Fruit fly (Drosophila melanogaster) whole organism, embryonic: ENCODE measurements around the gene CG11723.
A peak's percentile ranks its signal among the peaks of the same experiment; 100 is the strongest.

ENCODE experiments used
- Abd-B ChIP-seq: fragments of 200-800 bp; sonication (Bioruptor generic); optimal IDR thresholded peaks from 2 replicates; lab custom pipeline; 2018; ENCODE audit warnings: missing biosample characterization, mild to moderate bottlenecking, missing genetic modification characterization, moderate library complexity
- Blimp-1 ChIP-seq: fragments of 200-800 bp; sonication (Bioruptor generic); optimal IDR thresholded peaks from 3 replicates; lab custom pipeline; 2018; ENCODE audit warnings: missing biosample characterization, missing genetic modification characterization, mild to moderate bottlenecking, moderate library complexity, missing genetic modification reagents
- Bteb2 ChIP-seq: fragments of 200-800 bp; sonication (Bioruptor generic); optimal IDR thresholded peaks from 2 replicates; lab custom pipeline; 2016; ENCODE audit warnings: missing biosample characterization, missing genetic modification characterization
- CG10431 ChIP-seq: fragments of 200-800 bp; sonication (Bioruptor generic); optimal IDR thresholded peaks from 3 replicates; lab custom pipeline; 2018; ENCODE audit warnings: missing biosample characterization, mild to moderate bottlenecking, missing genetic modification characterization
- CG11723 ChIP-seq: fragments of 200-800 bp; sonication (Bioruptor generic); optimal IDR thresholded peaks from 2 replicates; lab custom pipeline; 2017; ENCODE audit warnings: missing biosample characterization, mild to moderate bottlenecking, missing genetic modification characterization
- CG12155 ChIP-seq: fragments of 200-800 bp; sonication (Bioruptor generic); optimal IDR thresholded peaks from 3 replicates; lab custom pipeline; 2016; ENCODE audit warnings: missing biosample characterization, missing genetic modification characterization
- CG12299 ChIP-seq: fragments of 200-800 bp; sonication (Bioruptor generic); optimal IDR thresholded peaks from 2 replicates; lab custom pipeline; 2018; ENCODE audit warnings: missing biosample characterization, mild to moderate bottlenecking, missing genetic modification characterization
- CG12744 ChIP-seq: fragments of 200-800 bp; sonication (Bioruptor generic); optimal IDR thresholded peaks from 2 replicates; lab custom pipeline; 2016; ENCODE audit warnings: missing biosample characterization, missing genetic modification characterization
- CG14710 ChIP-seq: fragments of 200-800 bp; sonication (Bioruptor generic); optimal IDR thresholded peaks from 3 replicates; lab custom pipeline; 2019; ENCODE audit warnings: missing biosample characterization, mild to moderate bottlenecking, missing genetic modification characterization, moderate library complexity
- CG14860 ChIP-seq: fragments of 200-800 bp; sonication (Bioruptor generic); IDR thresholded peaks from 3 replicates; pipeline ENCODE4 v1.3.6; 2022; ENCODE audit warnings: missing biosample characterization, missing genetic modification characterization; ENCODE audit not compliant: partially characterized antibody
- CG15269 ChIP-seq: fragments of 200-800 bp; sonication (Bioruptor generic); optimal IDR thresholded peaks from 2 replicates; lab custom pipeline; 2018; ENCODE audit warnings: missing biosample characterization, mild to moderate bottlenecking, missing genetic modification characterization, moderate library complexity
- CG16815 ChIP-seq: fragments of 200-800 bp; sonication (Bioruptor generic); optimal IDR thresholded peaks from 3 replicates; lab custom pipeline; 2017; ENCODE audit warnings: missing biosample characterization, mild to moderate bottlenecking, missing genetic modification characterization
- CG2120 ChIP-seq: fragments of 200-800 bp; sonication (Bioruptor generic); optimal IDR thresholded peaks from 3 replicates; lab custom pipeline; 2016; ENCODE audit warnings: missing biosample characterization, missing genetic modification characterization
- CG2129 ChIP-seq: fragments of 200-800 bp; sonication (Bioruptor generic); IDR thresholded peaks from 2 replicates; pipeline ENCODE4 v1.3.6; 2022; ENCODE audit warnings: missing biosample characterization, missing genetic modification characterization; ENCODE audit not compliant: partially characterized antibody
- CG34376 ChIP-seq: fragments of 200-800 bp; sonication (Bioruptor generic); optimal IDR thresholded peaks from 2 replicates; lab custom pipeline; 2018; ENCODE audit warnings: missing biosample characterization, mild to moderate bottlenecking, missing genetic modification characterization
- CG34422 ChIP-seq: fragments of 200-800 bp; sonication (Bioruptor generic); IDR thresholded peaks from 3 replicates; pipeline ENCODE4 v1.3.6; 2022; ENCODE audit warnings: missing biosample characterization, missing genetic modification characterization
- CG3726 ChIP-seq: fragments of 200-800 bp; sonication (Bioruptor generic); IDR thresholded peaks from 3 replicates; pipeline ENCODE4, ENCODE4 v1.3.6; 2022; ENCODE audit warnings: missing biosample characterization, missing genetic modification characterization
- CG5245 ChIP-seq: fragments of 200-800 bp; sonication (Bioruptor generic); optimal IDR thresholded peaks from 3 replicates; lab custom pipeline; 2016; ENCODE audit warnings: missing biosample characterization, missing genetic modification characterization
- CG6175 ChIP-seq: fragments of 200-800 bp; sonication (Bioruptor generic); IDR thresholded peaks from 3 replicates; pipeline ENCODE4 v1.3.6; 2022; ENCODE audit warnings: missing biosample characterization, missing genetic modification characterization
- CG6813 ChIP-seq: fragments of 200-800 bp; sonication (Bioruptor generic); optimal IDR thresholded peaks from 2 replicates; lab custom pipeline; 2017; ENCODE audit warnings: missing biosample characterization, missing genetic modification characterization, mild to moderate bottlenecking, moderate library complexity, missing genetic modification reagents
- CG7271 ChIP-seq: fragments of 200-800 bp; sonication (Bioruptor generic); optimal IDR thresholded peaks from 2 replicates; lab custom pipeline; 2018; ENCODE audit warnings: missing biosample characterization, mild to moderate bottlenecking, missing genetic modification characterization, moderate library complexity
- CG7963 ChIP-seq: fragments of 200-800 bp; sonication (Bioruptor generic); IDR thresholded peaks from 3 replicates; pipeline ENCODE4 v1.3.6; 2022; ENCODE audit warnings: missing biosample characterization, missing genetic modification characterization; ENCODE audit not compliant: partially characterized antibody
- CG8290 ChIP-seq, 3 experiments: fragments of 200-800 bp; sonication (Bioruptor generic); optimal IDR thresholded peaks; 2 replicates each; lab custom pipeline; 2016 to 2019; ENCODE audit warnings: missing biosample characterization in 3 of 3, missing genetic modification characterization in 3 of 3, mild to moderate bottlenecking in 2 of 3, moderate library complexity in 1 of 3
- CG9797 ChIP-seq: fragments of 200-800 bp; sonication (Bioruptor generic); optimal IDR thresholded peaks from 3 replicates; lab custom pipeline; 2018; ENCODE audit warnings: missing biosample characterization, mild to moderate bottlenecking, missing genetic modification characterization
- Camta ChIP-seq: fragments of 200-800 bp; sonication (Bioruptor generic); optimal IDR thresholded peaks from 2 replicates; lab custom pipeline; 2016; ENCODE audit warnings: missing biosample characterization, missing genetic modification characterization
- E2f1 ChIP-seq: fragments of 200-800 bp; sonication (Bioruptor generic); IDR thresholded peaks from 2 replicates; pipeline ENCODE4 v1.3.6; 2022; ENCODE audit warnings: missing biosample characterization, missing genetic modification characterization
- Lpt ChIP-seq: fragments of >200 bp; optimal IDR thresholded peaks from 2 replicates; lab custom pipeline; 2018; ENCODE audit warnings: missing biosample characterization, missing genetic modification characterization
- Meics ChIP-seq: fragments of 200-800 bp; sonication (Bioruptor generic); optimal IDR thresholded peaks from 2 replicates; lab custom pipeline; 2017; ENCODE audit warnings: missing biosample characterization, mild to moderate bottlenecking, missing genetic modification characterization
- Sry-δ ChIP-seq: fragments of 200-800 bp; sonication (Bioruptor generic); optimal IDR thresholded peaks from 2 replicates; lab custom pipeline; 2016; ENCODE audit warnings: missing biosample characterization, missing genetic modification characterization
- Vsx1 ChIP-seq: fragments of 200-800 bp; sonication (Bioruptor generic); optimal IDR thresholded peaks from 2 replicates; lab custom pipeline; 2017; ENCODE audit warnings: missing biosample characterization, mild to moderate bottlenecking, missing genetic modification characterization, missing genetic modification reagents
- ac ChIP-seq: fragments of 200-800 bp; sonication (Bioruptor generic); optimal IDR thresholded peaks from 3 replicates; lab custom pipeline; 2017; ENCODE audit warnings: missing biosample characterization, mild to moderate bottlenecking, missing genetic modification characterization
- ase ChIP-seq: fragments of 200-800 bp; sonication (Bioruptor generic); IDR thresholded peaks from 3 replicates; pipeline ENCODE4 v1.3.6; 2022; ENCODE audit warnings: missing biosample characterization, missing genetic modification characterization
- ato ChIP-seq: fragments of 200-800 bp; sonication (Bioruptor generic); IDR thresholded peaks from 2 replicates; pipeline ENCODE4 v1.3.6; 2022; ENCODE audit warnings: missing biosample characterization, missing genetic modification characterization; ENCODE audit not compliant: partially characterized antibody
- bsh ChIP-seq, 2 experiments: fragments of 200-800 bp; sonication (Bioruptor generic); optimal IDR thresholded peaks; 2 replicates each; lab custom pipeline; 2017 to 2018; ENCODE audit warnings: mild to moderate bottlenecking in 2 of 2, missing biosample characterization in 2 of 2, missing genetic modification characterization in 2 of 2, moderate library complexity in 1 of 2
- croc ChIP-seq: fragments of 200-800 bp; sonication (Bioruptor generic); conservative IDR thresholded peaks from 3 replicates; pipeline ENCODE4 v1.3.6; 2022; ENCODE audit warnings: missing biosample characterization, missing genetic modification characterization
- fd3F ChIP-seq: fragments of 200-800 bp; sonication (Bioruptor generic); optimal IDR thresholded peaks from 2 replicates; lab custom pipeline; 2018; ENCODE audit warnings: missing biosample characterization, mild to moderate bottlenecking, missing genetic modification characterization, moderate library complexity
- fd96Cb ChIP-seq: fragments of 200-800 bp; sonication (Bioruptor generic); optimal IDR thresholded peaks from 2 replicates; lab custom pipeline; 2018; ENCODE audit warnings: missing biosample characterization, mild to moderate bottlenecking, missing genetic modification characterization, moderate library complexity
- inv ChIP-seq: fragments of 200-800 bp; sonication (Bioruptor generic); IDR thresholded peaks from 2 replicates; pipeline ENCODE4 v1.3.6; 2022; ENCODE audit warnings: missing biosample characterization, missing genetic modification characterization; ENCODE audit not compliant: partially characterized antibody
- ken ChIP-seq: fragments of 200-800 bp; sonication (Bioruptor generic); IDR thresholded peaks from 3 replicates; pipeline ENCODE4 v1.3.6; 2022; ENCODE audit warnings: missing biosample characterization, missing genetic modification characterization
- kni ChIP-seq: fragments of 200-800 bp; sonication (Bioruptor generic); optimal IDR thresholded peaks from 3 replicates; lab custom pipeline; 2017; ENCODE audit warnings: mild to moderate bottlenecking, missing biosample characterization, missing genetic modification reagents, missing genetic modification characterization
- lmd ChIP-seq: fragments of 200-800 bp; sonication (Bioruptor generic); IDR thresholded peaks from 2 replicates; pipeline ENCODE4 v1.3.6; 2022; ENCODE audit warnings: missing biosample characterization, missing genetic modification characterization
- onecut ChIP-seq: fragments of 200-800 bp; sonication (Bioruptor generic); IDR thresholded peaks from 2 replicates; pipeline ENCODE4 v1.3.6; 2022; ENCODE audit warnings: missing biosample characterization, missing genetic modification characterization
- pnt ChIP-seq: fragments of 200-800 bp; sonication (Bioruptor generic); optimal IDR thresholded peaks from 3 replicates; lab custom pipeline; 2016; ENCODE audit warnings: missing biosample characterization, missing genetic modification characterization
- sc ChIP-seq, 3 experiments: fragments of >200 bp in 2 of 3; fragments of 200-800 bp in 1 of 3; sonication (Bioruptor generic) in 1 of 3; optimal IDR thresholded peaks; 2 replicates in 2 of 3; 3 replicates in 1 of 3; lab custom pipeline; 2017; ENCODE audit warnings: mild to moderate bottlenecking in 1 of 3, missing biosample characterization in 1 of 3, missing genetic modification characterization in 1 of 3, missing genetic modification reagents in 1 of 3
- tll ChIP-seq, 2 experiments: fragments of 200-800 bp in 1 of 2; fragments of >200 bp in 1 of 2; sonication (Bioruptor generic) in 1 of 2; optimal IDR thresholded peaks; 2 replicates each; lab custom pipeline; 2017 to 2019; ENCODE audit warnings: missing biosample characterization in 2 of 2, missing genetic modification characterization in 2 of 2, mild to moderate bottlenecking in 1 of 2, moderate library complexity in 1 of 2
- usp ChIP-seq: fragments of >200 bp; optimal IDR thresholded peaks from 2 replicates; lab custom pipeline; 2017; ENCODE audit warnings: missing biosample characterization, missing genetic modification characterization
- wek ChIP-seq: fragments of 200-800 bp; sonication (Bioruptor generic); optimal IDR thresholded peaks from 3 replicates; lab custom pipeline; 2018; ENCODE audit warnings: missing biosample characterization, mild to moderate bottlenecking, missing genetic modification characterization, moderate library complexity
- wor ChIP-seq: fragments of 200-800 bp; sonication (Bioruptor generic); IDR thresholded peaks from 2 replicates; pipeline ENCODE4 v1.3.6; 2022; ENCODE audit warnings: missing biosample characterization, missing genetic modification characterization

The CG11723 gene

dm6 chr2L:2147208-2147607, at the start of gene CG11723, which contains the start of gene Tbcd (continued):
- TF ChIP-seq CG7963 (GFP tag; lab: Robert Waterston, UW) (no peak), tll (GFP tag; optimal IDR thresholded peaks at IDR 0.05; lab: Kevin White, UChicago) (peak in 1 of 2 experiments; percentile 20), fd3F (GFP tag; lab: Kevin White, UChicago) (peak; percentile 86), CG34422 (GFP tag; lab: Robert Waterston, UW) (peak; percentile 95), CG10431 (GFP tag; lab: Kevin White, UChicago) (peak; percentile 46), Vsx1 (GFP tag; lab: Kevin White, UChicago) (no peak), inv (GFP tag; lab: Robert Waterston, UW) (no peak), CG12155 (GFP tag; lab: Kevin White, UChicago) (peak; percentile 86), E2f1 (GFP tag; lab: Robert Waterston, UW) (peak; percentile 90), Sry-δ (peak; percentile 53), Lpt (GFP tag; lab: Kevin White, UChicago) (no peak), wek (GFP tag; lab: Kevin White, UChicago) (peak; percentile 64), kni (GFP tag; lab: Kevin White, UChicago) (no peak), ato (GFP tag; lab: Robert Waterston, UW) (0 out of 2 replicates have a peak, but pooled peaks have one; percentile 30), onecut (GFP tag; lab: Robert Waterston, UW) (peak; percentile 86), CG16815 (GFP tag; lab: Kevin White, UChicago) (peak; percentile 78), CG11723 (no peak), ken (GFP tag; lab: Robert Waterston, UW) (peak; percentile 93), bsh (GFP tag; optimal IDR thresholded peaks at IDR 0.05; lab: Kevin White, UChicago) (peak; percentile 48 to 88), CG34376 (GFP tag; lab: Kevin White, UChicago) (peak; percentile 62), Meics (no peak), Camta (GFP tag; lab: Kevin White, UChicago) (peak; percentile 77), sc (optimal IDR thresholded peaks at IDR 0.05; lab: Kevin White, UChicago) (no peak), sc (GFP tag; optimal IDR thresholded peaks at IDR 0.05; lab: Kevin White, UChicago) (peak; percentile 61), CG5245 (GFP tag; lab: Kevin White, UChicago) (peak; percentile 72), CG2120 (GFP tag; lab: Kevin White, UChicago) (peak; percentile 92), CG12744 (peak; percentile 73), Bteb2 (GFP tag; lab: Kevin White, UChicago) (peak; percentile 80), CG7271 (tag; lab: Kevin White, UChicago) (peak; percentile 56), lmd (GFP tag; lab: Robert Waterston, UW) (peak; percentile 92), CG14710 (tag; lab: Kevin White, UChicago) (peak; percentile 89), wor (peak; percentile 84), pnt (peak; percentile 82), Abd-B (GFP tag; lab: Kevin White, UChicago) (peak; percentile 89), CG8290 (GFP tag; optimal IDR thresholded peaks at IDR 0.05; lab: Kevin White, UChicago) (peak; percentile 72), CG8290 (tag; optimal IDR thresholded peaks at IDR 0.05; lab: Kevin White, UChicago) (peak in 1 of 2 experiments; percentile 75), CG6175 (GFP tag; lab: Robert Waterston, UW) (peak; percentile 76; the same call in 2 of the 3 replicates), CG6813 (GFP tag; lab: Kevin White, UChicago) (no peak), CG2129 (GFP tag; lab: Robert Waterston, UW) (no peak), ase (GFP tag; lab: Robert Waterston, UW) (peak; percentile 87), CG12299 (tag; lab: Kevin White, UChicago) (peak; percentile 77), CG15269 (tag; lab: Kevin White, UChicago) (no peak), CG9797 (GFP tag; lab: Kevin White, UChicago) (peak; percentile 82), usp (GFP tag; lab: Kevin White, UChicago) (no peak), CG3726 (peak; percentile 88), croc (GFP tag; lab: Robert Waterston, UW) (peak; percentile 86), CG14860 (GFP tag; lab: Robert Waterston, UW) (no peak), Blimp-1 (no peak), fd96Cb (tag; lab: Kevin White, UChicago) (peak; percentile 84), ac (GFP tag; lab: Kevin White, UChicago) (peak; percentile 50)
